Fruit fly (Drosophila melanogaster) whole organism: ENCODE results near the gene ed.

Experiments
- CG8478 ChIP-seq: fragments of >200 bp; optimal IDR thresholded peaks from 2 replicates; lab custom pipeline; 2018; ENCODE audit warnings: inconsistent platforms
- pan ChIP-seq: fragments of >200 bp; optimal IDR thresholded peaks from 2 replicates; lab custom pipeline; 2017

DNA sequence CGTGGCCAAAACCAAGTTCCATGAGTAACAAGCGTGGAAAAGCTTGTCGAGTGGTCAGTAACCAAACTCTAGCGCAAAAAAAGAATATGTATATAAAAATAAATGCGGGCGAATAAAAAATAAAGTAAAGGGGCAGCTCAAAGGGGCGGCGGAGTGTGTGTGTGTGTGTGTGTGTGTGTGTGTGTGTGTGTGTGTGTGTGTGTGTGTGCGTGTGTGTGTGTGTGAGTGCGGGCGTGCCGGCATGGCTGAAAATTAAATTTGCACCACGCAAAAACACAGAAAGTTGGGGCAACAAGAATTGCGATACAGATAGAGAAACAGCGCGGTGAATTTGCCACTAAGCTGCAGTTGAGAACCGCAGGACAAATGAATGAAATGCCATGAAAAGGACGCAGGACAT lies 31.7 kb downstream of the ed start:
- TF ChIP-seq pan (lab: Kevin White, UChicago) (no peak), CG8478 (lab: Kevin White, UChicago) (no peak)
